Fruit fly (Drosophila melanogaster): ENCODE data around the gene CG14609.

DNA sequence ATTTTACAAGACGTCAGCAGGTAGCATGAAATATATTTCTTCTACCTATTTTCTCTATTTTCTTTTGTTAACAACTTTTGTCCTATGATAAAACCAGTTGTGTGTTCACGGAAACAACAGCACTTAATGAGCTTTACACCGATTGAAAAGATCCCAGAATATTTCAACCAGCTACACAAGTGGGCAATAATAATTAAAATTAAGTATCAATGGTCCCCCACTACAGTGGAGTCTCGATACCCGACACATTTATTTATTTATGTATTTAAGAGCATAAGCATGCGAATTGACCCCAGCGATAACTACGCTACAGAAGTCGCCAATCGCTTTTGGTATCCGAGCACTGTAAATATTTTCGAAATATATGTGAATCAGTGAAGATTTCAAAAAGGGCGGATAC is 12.1 kb upstream of the CG14609 start:
- TF ChIP-seq CrebA (GFP tag; optimal IDR thresholded peaks at IDR 0.05; ENCODE audit: borderline replicate concordance) (no peak), Myc (optimal IDR thresholded peaks at IDR 0.05) (no peak), dsf (GFP tag; optimal IDR thresholded peaks at IDR 0.05; ENCODE audit: borderline replicate concordance) (no peak), brk (GFP tag; optimal IDR thresholded peaks at IDR 0.05) (no peak)

All from whole organism, wandering third instar larva.